Worm (Caenorhabditis elegans): ENCODE results near the gene nhr-170.

ce11 chrV:18770623-18771022 is 30.0 kb downstream of the nhr-170 start, which contains the start of gene clec-255:
- TF ChIP-seq sea-1 (GFP tag; conservative IDR thresholded peaks at IDR 0.05) (no peak), ama-1 (optimal IDR thresholded peaks at IDR 0.05) (no peak)
